Worm (Caenorhabditis elegans): Measurements from ENCODE around the gene zyg-8.

DNA sequence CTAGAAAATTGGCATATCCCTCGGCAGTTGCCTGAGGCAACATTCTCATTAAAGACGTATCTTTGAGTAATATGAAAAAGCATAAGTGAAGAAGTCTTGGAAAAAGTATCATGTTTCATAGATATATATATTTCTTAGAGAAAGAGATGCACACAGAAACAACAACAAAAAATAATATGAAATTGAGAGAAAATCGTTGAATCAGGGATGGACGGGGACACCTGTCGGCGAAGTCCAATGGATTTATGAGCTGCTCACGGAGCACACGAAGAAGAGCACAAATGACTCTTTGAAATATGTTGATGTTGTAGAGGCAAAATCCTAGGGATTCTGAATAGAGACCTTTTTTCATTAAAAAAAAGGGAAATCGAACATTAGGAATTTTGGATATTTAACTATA lies 59.7 kb downstream of the zyg-8 start:
- TF ChIP-seq Y75B8A.6 (GFP tag; IDR thresholded peaks at IDR 0.05), result no peak
- no peak for TF ChIP-seq lin-1 (GFP tag; IDR thresholded peaks at IDR 0.05)
- TF ChIP-seq aly-2 (tag; optimal IDR thresholded peaks at IDR 0.05), result no peak
- TF ChIP-seq dpl-1 (GFP tag; optimal IDR thresholded peaks at IDR 0.05), result no peak
- TF ChIP-seq lin-15B (tag; optimal IDR thresholded peaks at IDR 0.05), result no peak
- TF ChIP-seq ama-1 (optimal IDR thresholded peaks at IDR 0.05), result no peak
- TF ChIP-seq nhr-76 (tag; optimal IDR thresholded peaks at IDR 0.05), result no peak
- TF ChIP-seq lin-38 (GFP tag; IDR thresholded peaks at IDR 0.05), result no peak
- TF ChIP-seq zag-1 (tag; optimal IDR thresholded peaks at IDR 0.05), result no peak
- no peak for TF ChIP-seq egl-27 (tag; optimal IDR thresholded peaks at IDR 0.05)
